Worm (Caenorhabditis elegans) whole organism, L4 larva: ENCODE results near the gene Y69A2AR.50.
A peak's percentile ranks its signal among the peaks of the same experiment; 100 is the strongest.

Source experiments
- Y5F2A.4 ChIP-seq: fragments of 200-800 bp; sonication (Bioruptor generic); optimal IDR thresholded peaks from 2 replicates; lab custom pipeline; 2018; ENCODE audit warnings: mild to moderate bottlenecking, missing genetic modification characterization, missing compliant biosample characterization
- ZK337.2 ChIP-seq: fragments of 200-800 bp; sonication (Bioruptor generic); IDR thresholded peaks from 2 replicates; pipeline ENCODE4 v1.3.6; 2022; ENCODE audit warnings: missing genetic modification reagents, missing genetic modification characterization, missing compliant biosample characterization
- ama-1 ChIP-seq: fragments of 150-350 bp; optimal IDR thresholded peaks from 2 replicates; lab custom pipeline; 2014; ENCODE audit warnings: inconsistent platforms, mixed read lengths
- ceh-20 ChIP-seq: fragments of 200-800 bp; sonication (Bioruptor generic); IDR thresholded peaks from 2 replicates; pipeline ENCODE4 v1.3.6; 2022; ENCODE audit warnings: missing genetic modification reagents, missing genetic modification characterization, missing compliant biosample characterization
- ces-1 ChIP-seq: fragments of 150-350 bp; sonication (generic microtip); optimal IDR thresholded peaks from 4 replicates; lab custom pipeline; 2014; ENCODE audit warnings: missing biosample characterization, missing genetic modification reagents, missing genetic modification characterization
- dve-1 ChIP-seq: sonication (generic microtip); optimal IDR thresholded peaks from 2 replicates; lab custom pipeline; 2017; ENCODE audit warnings: antibody characterized with exemption, mild to moderate bottlenecking, missing genetic modification characterization, missing compliant biosample characterization; ENCODE audit not compliant: insufficient read depth
- egl-27 ChIP-seq: sonication (generic microtip); optimal IDR thresholded peaks from 3 replicates; lab custom pipeline; 2017; ENCODE audit warnings: missing biosample characterization, missing genetic modification reagents, missing genetic modification characterization
- fkh-10 ChIP-seq: fragments of 150-350 bp; optimal IDR thresholded peaks from 2 replicates; lab custom pipeline; 2014; ENCODE audit warnings: missing biosample characterization, missing genetic modification reagents, missing genetic modification characterization
- lin-39 ChIP-seq: fragments of 150-350 bp; optimal IDR thresholded peaks from 2 replicates; lab custom pipeline; 2014; ENCODE audit warnings: missing biosample characterization, missing genetic modification reagents, missing genetic modification characterization
- nhr-11 ChIP-seq: fragments of 150-350 bp; optimal IDR thresholded peaks from 2 replicates; lab custom pipeline; 2014; ENCODE audit warnings: missing biosample characterization, missing genetic modification characterization
- nhr-48 ChIP-seq: sonication (generic microtip); optimal IDR thresholded peaks from 2 replicates; lab custom pipeline; 2016; ENCODE audit warnings: mild to moderate bottlenecking, missing genetic modification characterization, missing compliant biosample characterization
- unc-62 ChIP-seq, 3 experiments: fragments of 150-350 bp in 1 of 3; sonication (generic microtip); optimal IDR thresholded peaks in 2 of 3; peaks in 1 of 3; 1 replicate in 1 of 3; 2 replicates in 2 of 3; lab custom pipeline; 2014 to 2017; ENCODE audit warnings: missing biosample characterization in 3 of 3, missing genetic modification characterization in 3 of 3, missing genetic modification reagents in 3 of 3, missing genotype in 1 of 3
- ztf-11 ChIP-seq: fragments of 150-350 bp; optimal IDR thresholded peaks from 2 replicates; lab custom pipeline; 2014; ENCODE audit warnings: missing biosample characterization, missing genetic modification characterization

- TF ChIP-seq ama-1 (lab: Kevin White, UChicago) = peak; percentile 86
- TF ChIP-seq ces-1 (GFP tag; lab: Kevin White, UChicago) = no peak
- no peak for TF ChIP-seq ztf-11
- peak; percentile 98 for TF ChIP-seq nhr-11 (tag; lab: Kevin White, UChicago)
- TF ChIP-seq egl-27 = no peak
- no peak for TF ChIP-seq lin-39 (tag; lab: Kevin White, UChicago)
- TF ChIP-seq nhr-48 (tag; lab: Kevin White, UChicago) = peak; percentile 96
- TF ChIP-seq ceh-20 (GFP tag; lab: Robert Waterston, UW) = peak; percentile 99
- TF ChIP-seq unc-62 (GFP tag; optimal IDR thresholded peaks at IDR 0.05 in 1 of 2; lab: Kevin White, UChicago) = peak; percentile 66 to 99
- no peak for TF ChIP-seq unc-62 (tag; optimal IDR thresholded peaks at IDR 0.05; lab: Kevin White, UChicago)
- TF ChIP-seq dve-1 (tag; lab: Kevin White, UChicago) = peak; percentile 100
- peak; percentile 40 for TF ChIP-seq Y5F2A.4 (GFP tag; lab: Kevin White, UChicago)
- TF ChIP-seq ZK337.2 (GFP tag; lab: Robert Waterston, UW) = peak; percentile 65; the same call in 1 of the 2 replicates
- peak; percentile 65 for TF ChIP-seq fkh-10 (GFP tag; lab: Kevin White, UChicago)
These were observed 40.1 kb downstream of the Y69A2AR.50 start for ce11 chrIV:2601988-2602861.
